Worm (Caenorhabditis elegans): Measurements from ENCODE around the gene C16C8.9.

DNA sequence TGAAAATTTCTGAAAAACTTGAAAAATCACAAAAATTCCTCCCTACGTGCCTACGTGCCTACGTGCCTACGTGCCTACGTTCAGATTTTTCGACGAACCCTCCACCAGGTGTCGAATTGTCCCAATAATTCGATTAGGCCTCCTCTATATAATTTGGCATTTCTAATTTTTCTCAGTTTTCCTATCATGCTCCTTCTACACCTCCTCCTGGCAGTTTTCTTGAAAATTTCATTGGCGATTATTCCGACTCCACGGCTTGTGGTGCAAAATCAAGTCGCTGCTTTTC is 22.4 kb downstream of the C16C8.9 start, which contains the start of gene C16C8.17:
- no peak for TF ChIP-seq him-1 (tag; optimal IDR thresholded peaks at IDR 0.05)
- TF ChIP-seq W03F9.2 (tag; optimal IDR thresholded peaks at IDR 0.05) = no peak

Measured in whole organism, L4/young adult.